Fruit fly (Drosophila melanogaster): ENCODE results near the gene CG2258.
A peak's percentile ranks its signal among the peaks of the same experiment; 100 is the strongest.

Gene CG2258

dm6 chrX:8060148-8060920 is 41.6 kb downstream of the CG2258 start:
- TF ChIP-seq Ets98B (GFP tag; IDR thresholded peaks at IDR 0.05) (peak; percentile 34; the same call in 1 of the 2 replicates), Pif1A (GFP tag; optimal IDR thresholded peaks at IDR 0.05) (peak; percentile 7), Pif1B (GFP tag; optimal IDR thresholded peaks at IDR 0.05) (peak; percentile 15), CG4496 (GFP tag; IDR thresholded peaks at IDR 0.05) (no peak)

- TF ChIP-seq CG12605 (GFP tag; IDR thresholded peaks at IDR 0.05), result no peak
- TF ChIP-seq gl (tag; optimal IDR thresholded peaks at IDR 0.05), result no peak
- TF ChIP-seq CG4496 (GFP tag; IDR thresholded peaks at IDR 0.05), result no peak
- TF ChIP-seq EcR (GFP tag; optimal IDR thresholded peaks at IDR 0.05), result no peak
- no peak for TF ChIP-seq fd96Ca (GFP tag; IDR thresholded peaks at IDR 0.05)
- TF ChIP-seq CG8159 (tag; optimal IDR thresholded peaks at IDR 0.05), result no peak
- TF ChIP-seq CG15710 (tag; optimal IDR thresholded peaks at IDR 0.05), result no peak
- no peak for TF ChIP-seq CG17806 (tag; optimal IDR thresholded peaks at IDR 0.05)
- no peak for TF ChIP-seq Pif1A (GFP tag; optimal IDR thresholded peaks at IDR 0.05)
Observed at dm6 chrX:8059629-8060028, 42.3 kb downstream of the CG2258 start.

- TF ChIP-seq CG10348 (GFP tag; IDR thresholded peaks at IDR 0.05) (no peak), Pif1B (GFP tag; optimal IDR thresholded peaks at IDR 0.05) (peak; percentile 21), CG17806 (tag; optimal IDR thresholded peaks at IDR 0.05) (no peak), fd96Ca (GFP tag; IDR thresholded peaks at IDR 0.05) (peak; percentile 59; the same call in 1 of the 3 replicates), CG32121 (GFP tag; IDR thresholded peaks at IDR 0.05) (peak; percentile 35; the same call in 1 of the 2 replicates), CG34367 (tag; optimal IDR thresholded peaks at IDR 0.05) (no peak), rn (GFP tag; IDR thresholded peaks at IDR 0.05) (no peak), CG8159 (tag; optimal IDR thresholded peaks at IDR 0.05) (no peak), CG13204 (GFP tag; optimal IDR thresholded peaks at IDR 0.05) (peak; percentile 23), gl (tag; optimal IDR thresholded peaks at IDR 0.05) (peak; percentile 29), EcR (GFP tag; optimal IDR thresholded peaks at IDR 0.05) (peak; percentile 55), Pif1A (GFP tag; optimal IDR thresholded peaks at IDR 0.05) (no peak), CG14655 (GFP tag; optimal IDR thresholded peaks at IDR 0.05) (no peak), D1 (tag; optimal IDR thresholded peaks at IDR 0.05) (no peak), CG15710 (tag; optimal IDR thresholded peaks at IDR 0.05) (no peak), CG9948 (tag; optimal IDR thresholded peaks at IDR 0.05) (no peak), Ets98B (GFP tag; IDR thresholded peaks at IDR 0.05) (peak; percentile 50), CG8301 (tag; optimal IDR thresholded peaks at IDR 0.05) (no peak), CG12605 (GFP tag; IDR thresholded peaks at IDR 0.05) (peak; percentile 60), CG4496 (GFP tag; IDR thresholded peaks at IDR 0.05) (peak; percentile 68; the same call in 2 of the 3 replicates), Snoo (tag; optimal IDR thresholded peaks at IDR 0.05) (no peak)
Observed at dm6 chrX:8058446-8058900, 43.4 kb downstream of the CG2258 start.

dm6 chrX:8057837-8058445 is 44.0 kb downstream of the CG2258 start:
- TF ChIP-seq gl (tag; optimal IDR thresholded peaks at IDR 0.05) (peak; percentile 6), CG13204 (GFP tag; optimal IDR thresholded peaks at IDR 0.05) (no peak), CG14655 (GFP tag; optimal IDR thresholded peaks at IDR 0.05) (no peak), CG4496 (GFP tag; IDR thresholded peaks at IDR 0.05) (peak; percentile 6; the same call in 1 of the 3 replicates), CG12605 (GFP tag; IDR thresholded peaks at IDR 0.05) (peak; percentile 26), Ets98B (GFP tag; IDR thresholded peaks at IDR 0.05) (peak; percentile 7; the same call in 1 of the 2 replicates), CG8159 (tag; optimal IDR thresholded peaks at IDR 0.05) (no peak), CG9948 (tag; optimal IDR thresholded peaks at IDR 0.05) (no peak)

DNA sequence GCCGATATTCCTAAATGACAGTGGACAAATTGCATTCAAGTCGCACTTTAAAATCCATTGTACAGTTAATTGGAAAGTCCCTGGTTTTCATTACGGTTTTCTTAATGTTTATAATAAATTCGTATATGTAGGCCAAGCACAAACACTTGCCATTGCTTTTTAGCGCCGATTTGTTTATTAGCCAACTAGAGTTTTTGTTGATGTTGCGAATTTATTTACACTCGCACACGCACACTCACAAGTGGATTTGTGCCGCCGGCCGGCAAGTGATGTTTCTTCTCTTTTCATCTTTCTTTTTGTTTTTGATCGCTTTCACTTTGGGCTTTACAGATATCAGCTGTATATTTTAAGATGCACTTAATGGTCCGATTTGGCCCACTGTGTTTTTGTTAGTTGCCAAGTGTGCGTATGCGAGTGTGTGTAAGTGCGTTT is 44.6 kb downstream of the CG2258 start:
- TF ChIP-seq Pif1B (GFP tag; optimal IDR thresholded peaks at IDR 0.05) (peak; percentile 42), Snoo (tag; optimal IDR thresholded peaks at IDR 0.05) (peak; percentile 60), CG14655 (GFP tag; optimal IDR thresholded peaks at IDR 0.05) (peak; percentile 87), D1 (tag; optimal IDR thresholded peaks at IDR 0.05) (no peak), CG17806 (tag; optimal IDR thresholded peaks at IDR 0.05) (peak; percentile 61), CG4496 (GFP tag; IDR thresholded peaks at IDR 0.05) (peak; percentile 58; the same call in 1 of the 3 replicates), CG8301 (tag; optimal IDR thresholded peaks at IDR 0.05) (peak; percentile 78), CG13204 (GFP tag; optimal IDR thresholded peaks at IDR 0.05) (no peak), CG15710 (tag; optimal IDR thresholded peaks at IDR 0.05) (peak; percentile 75), rn (GFP tag; IDR thresholded peaks at IDR 0.05) (peak; percentile 46; the same call in 1 of the 2 replicates), Ets98B (GFP tag; IDR thresholded peaks at IDR 0.05) (peak; percentile 7; the same call in 1 of the 2 replicates), fd96Ca (GFP tag; IDR thresholded peaks at IDR 0.05) (peak; percentile 69; the same call in 2 of the 3 replicates), EcR (GFP tag; optimal IDR thresholded peaks at IDR 0.05) (no peak), CG10348 (GFP tag; IDR thresholded peaks at IDR 0.05) (no peak), gl (tag; optimal IDR thresholded peaks at IDR 0.05) (no peak), CG9948 (tag; optimal IDR thresholded peaks at IDR 0.05) (peak; percentile 76), CG12605 (GFP tag; IDR thresholded peaks at IDR 0.05) (no peak), CG8159 (tag; optimal IDR thresholded peaks at IDR 0.05) (peak; percentile 80), CG32121 (GFP tag; IDR thresholded peaks at IDR 0.05) (peak; percentile 46; the same call in 1 of the 2 replicates), CG34367 (tag; optimal IDR thresholded peaks at IDR 0.05) (peak; percentile 56), Pif1A (GFP tag; optimal IDR thresholded peaks at IDR 0.05) (peak; percentile 59)
